Fruit fly (Drosophila melanogaster) whole organism, adult: ENCODE measurements around the gene CG4570.

Experiments
- CG11617 ChIP-seq: fragments of 200-800 bp; sonication (Bioruptor generic); optimal IDR thresholded peaks from 2 replicates; lab custom pipeline; 2017; ENCODE audit warnings: mild to moderate bottlenecking, missing biosample characterization, missing genetic modification reagents, missing genetic modification characterization
- CG12768 ChIP-seq: fragments of 200-800 bp; sonication (Bioruptor generic); optimal IDR thresholded peaks from 2 replicates; lab custom pipeline; 2017; ENCODE audit warnings: missing biosample characterization, missing genetic modification characterization, mild to moderate bottlenecking, moderate library complexity, missing genetic modification reagents
- CG14711 ChIP-seq: fragments of 200-800 bp; sonication (Bioruptor generic); optimal IDR thresholded peaks from 2 replicates; lab custom pipeline; 2018; ENCODE audit warnings: missing biosample characterization, mild to moderate bottlenecking, missing genetic modification characterization, moderate library complexity
- CG1620 ChIP-seq: fragments of 200-800 bp; sonication (Bioruptor generic); optimal IDR thresholded peaks from 2 replicates; lab custom pipeline; 2016; ENCODE audit warnings: missing biosample characterization, missing genetic modification characterization
- CG33017 ChIP-seq: fragments of 200-800 bp; sonication (Bioruptor generic); optimal IDR thresholded peaks from 2 replicates; lab custom pipeline; 2018; ENCODE audit warnings: missing biosample characterization, mild to moderate bottlenecking, missing genetic modification characterization, moderate library complexity
- CG5204 ChIP-seq: fragments of 200-800 bp; sonication (Bioruptor generic); optimal IDR thresholded peaks from 2 replicates; lab custom pipeline; 2016; ENCODE audit warnings: missing biosample characterization, missing genetic modification characterization
- CG7045 ChIP-seq: fragments of 200-800 bp; sonication (Bioruptor generic); optimal IDR thresholded peaks from 2 replicates; lab custom pipeline; 2017; ENCODE audit warnings: missing biosample characterization, mild to moderate bottlenecking, missing genetic modification characterization
- CG7101 ChIP-seq: fragments of 200-800 bp; sonication (Bioruptor generic); optimal IDR thresholded peaks from 2 replicates; lab custom pipeline; 2018; ENCODE audit warnings: missing biosample characterization, mild to moderate bottlenecking, missing genetic modification characterization, moderate library complexity
- Clk ChIP-seq: fragments of 200-800 bp; sonication (Bioruptor generic); optimal IDR thresholded peaks from 2 replicates; lab custom pipeline; 2017; ENCODE audit warnings: missing biosample characterization, missing genetic modification characterization
- Crg-1 ChIP-seq: fragments of 200-800 bp; sonication (Bioruptor generic); optimal IDR thresholded peaks from 2 replicates; lab custom pipeline; 2016; ENCODE audit warnings: missing biosample characterization, missing genetic modification characterization
- Hr96 ChIP-seq: fragments of 200-800 bp; sonication (Bioruptor generic); optimal IDR thresholded peaks from 2 replicates; lab custom pipeline; 2016; ENCODE audit warnings: missing biosample characterization, missing genetic modification characterization
- Mnt ChIP-seq: fragments of 200-800 bp; sonication (Bioruptor generic); optimal IDR thresholded peaks from 2 replicates; lab custom pipeline; 2016; ENCODE audit warnings: missing biosample characterization, mild to moderate bottlenecking, missing genetic modification characterization
- bab1 ChIP-seq: fragments of 200-800 bp; sonication (Bioruptor generic); optimal IDR thresholded peaks from 3 replicates; lab custom pipeline; 2019; ENCODE audit warnings: missing biosample characterization, mild to moderate bottlenecking, missing genetic modification characterization, moderate library complexity
- cic ChIP-seq: fragments of 200-800 bp; sonication (Bioruptor generic); optimal IDR thresholded peaks from 2 replicates; lab custom pipeline; 2017; ENCODE audit warnings: missing biosample characterization, mild to moderate bottlenecking, missing genetic modification characterization, moderate library complexity
- cnc ChIP-seq, 2 experiments: fragments of >200 bp; optimal IDR thresholded peaks; 2 replicates each; lab custom pipeline; 2017
- kay ChIP-seq: fragments of 200-800 bp; sonication (Bioruptor generic); peaks from one replicate; lab custom pipeline; 2016; ENCODE audit warnings: missing biosample characterization, missing genetic modification characterization, borderline replicate concordance
- ovo ChIP-seq: fragments of 200-800 bp; sonication (Bioruptor generic); optimal IDR thresholded peaks from 2 replicates; lab custom pipeline; 2016; ENCODE audit warnings: missing biosample characterization, missing genetic modification characterization
- pad ChIP-seq: fragments of 200-800 bp; sonication (Bioruptor generic); optimal IDR thresholded peaks from 3 replicates; lab custom pipeline; 2017; ENCODE audit warnings: missing biosample characterization, missing genetic modification characterization, mild to moderate bottlenecking, moderate library complexity, missing genetic modification reagents
- tj ChIP-seq: fragments of 200-800 bp; sonication (Bioruptor generic); optimal IDR thresholded peaks from 3 replicates; lab custom pipeline; 2017; ENCODE audit warnings: missing biosample characterization, mild to moderate bottlenecking, missing genetic modification characterization, moderate library complexity
- toe ChIP-seq: fragments of 200-800 bp; sonication (Bioruptor generic); optimal IDR thresholded peaks from 2 replicates; lab custom pipeline; 2016; ENCODE audit warnings: missing biosample characterization, missing genetic modification characterization

CG4570 gene

dm6 chr3R:10872148-10872783 is 15.7 kb downstream of the CG4570 start, which contains the start of gene Fdh:
Gene Fdh (minus strand): TSS chr3R:10872381.
- TF ChIP-seq Hr96 (GFP tag; lab: Kevin White, UChicago) (no peak), Clk (GFP tag; lab: Kevin White, UChicago) (no peak), CG5204 (no peak), ovo (GFP tag; lab: Kevin White, UChicago) (peak; percentile 4), toe (GFP tag; lab: Kevin White, UChicago) (no peak), kay (GFP tag; lab: Kevin White, UChicago) (peak; percentile 82), CG7045 (GFP tag; lab: Kevin White, UChicago) (peak; percentile 23), pad (GFP tag; lab: Kevin White, UChicago) (peak; percentile 41), cic (GFP tag; lab: Kevin White, UChicago) (peak; percentile 8), CG12768 (GFP tag; lab: Kevin White, UChicago) (peak; percentile 62), CG11617 (GFP tag; lab: Kevin White, UChicago) (peak; percentile 74), Mnt (GFP tag; lab: Kevin White, UChicago) (peak; percentile 41), bab1 (peak; percentile 58), Crg-1 (GFP tag; lab: Kevin White, UChicago) (peak; percentile 6), CG1620 (GFP tag; lab: Kevin White, UChicago) (peak; percentile 3), tj (GFP tag; lab: Kevin White, UChicago) (peak; percentile 28), CG14711 (peak; percentile 77), CG33017 (peak; percentile 72), CG7101 (tag; lab: Kevin White, UChicago) (peak; percentile 69), cnc (optimal IDR thresholded peaks at IDR 0.05; lab: Kevin White, UChicago) (peak in 1 of 2 experiments; percentile 52)

- TF ChIP-seq cnc (optimal IDR thresholded peaks at IDR 0.05; lab: Kevin White, UChicago), result no peak
- TF ChIP-seq CG12768 (GFP tag; lab: Kevin White, UChicago), result no peak
- no peak for TF ChIP-seq pad (GFP tag; lab: Kevin White, UChicago)
- TF ChIP-seq CG7045 (GFP tag; lab: Kevin White, UChicago), result no peak
Measured at dm6 chr3R:10872820-10873219, 16.2 kb downstream of the CG4570 start, which contains the start of gene CG4596. Gene CG4596 (plus strand): TSS chr3R:10873038.

- peak; percentile 92 for TF ChIP-seq CG7101 (tag; lab: Kevin White, UChicago)
- peak; percentile 78 for TF ChIP-seq CG11617 (GFP tag; lab: Kevin White, UChicago)
- TF ChIP-seq cic (GFP tag; lab: Kevin White, UChicago), result peak; percentile 93
- peak; percentile 25 for TF ChIP-seq Clk (GFP tag; lab: Kevin White, UChicago)
- peak; percentile 55 for TF ChIP-seq bab1
- peak; percentile 91 for TF ChIP-seq CG14711
- peak; percentile 33 for TF ChIP-seq Hr96 (GFP tag; lab: Kevin White, UChicago)
- peak; percentile 95 for TF ChIP-seq kay (GFP tag; lab: Kevin White, UChicago)
- TF ChIP-seq CG5204, result no peak
- no peak for TF ChIP-seq CG1620 (GFP tag; lab: Kevin White, UChicago)
- TF ChIP-seq toe (GFP tag; lab: Kevin White, UChicago), result peak; percentile 62
- peak; percentile 96 for TF ChIP-seq CG33017
- TF ChIP-seq tj (GFP tag; lab: Kevin White, UChicago), result peak; percentile 37
- TF ChIP-seq ovo (GFP tag; lab: Kevin White, UChicago), result peak; percentile 82
- TF ChIP-seq pad (GFP tag; lab: Kevin White, UChicago), result peak; percentile 90
- peak; percentile 69 for TF ChIP-seq Crg-1 (GFP tag; lab: Kevin White, UChicago)
- peak; percentile 89 for TF ChIP-seq CG12768 (GFP tag; lab: Kevin White, UChicago)
- peak; percentile 86 for TF ChIP-seq CG7045 (GFP tag; lab: Kevin White, UChicago)
- no peak for TF ChIP-seq cnc (optimal IDR thresholded peaks at IDR 0.05; lab: Kevin White, UChicago)
- peak; percentile 61 for TF ChIP-seq Mnt (GFP tag; lab: Kevin White, UChicago)
Measured at dm6 chr3R:10875515-10876434, 19.2 kb downstream of the CG4570 start, which contains the start of gene Sodh2. Gene Sodh2 (plus strand): TSS chr3R:10876384.

- TF ChIP-seq CG5204 (no peak), CG12768 (GFP tag; lab: Kevin White, UChicago) (no peak), CG11617 (GFP tag; lab: Kevin White, UChicago) (no peak), Clk (GFP tag; lab: Kevin White, UChicago) (no peak), Crg-1 (GFP tag; lab: Kevin White, UChicago) (no peak), CG1620 (GFP tag; lab: Kevin White, UChicago) (no peak), bab1 (no peak), tj (GFP tag; lab: Kevin White, UChicago) (no peak), cic (GFP tag; lab: Kevin White, UChicago) (no peak), ovo (GFP tag; lab: Kevin White, UChicago) (no peak), CG33017 (no peak), CG7045 (GFP tag; lab: Kevin White, UChicago) (no peak), cnc (optimal IDR thresholded peaks at IDR 0.05; lab: Kevin White, UChicago) (no peak), Hr96 (GFP tag; lab: Kevin White, UChicago) (no peak), pad (GFP tag; lab: Kevin White, UChicago) (no peak), kay (GFP tag; lab: Kevin White, UChicago) (no peak)
Measured at dm6 chr3R:10877808-10878207, 21.2 kb downstream of the CG4570 start.

dm6 chr3R:10878628-10879027 is 22.0 kb downstream of the CG4570 start:
- TF ChIP-seq pad (GFP tag; lab: Kevin White, UChicago), result no peak
- TF ChIP-seq toe (GFP tag; lab: Kevin White, UChicago), result no peak
- TF ChIP-seq CG7045 (GFP tag; lab: Kevin White, UChicago), result no peak
- TF ChIP-seq cic (GFP tag; lab: Kevin White, UChicago), result no peak
- no peak for TF ChIP-seq CG1620 (GFP tag; lab: Kevin White, UChicago)
- no peak for TF ChIP-seq CG7101 (tag; lab: Kevin White, UChicago)
- TF ChIP-seq ovo (GFP tag; lab: Kevin White, UChicago), result no peak
- no peak for TF ChIP-seq kay (GFP tag; lab: Kevin White, UChicago)
- TF ChIP-seq tj (GFP tag; lab: Kevin White, UChicago), result no peak
- no peak for TF ChIP-seq CG11617 (GFP tag; lab: Kevin White, UChicago)
- TF ChIP-seq CG5204, result no peak
- TF ChIP-seq Mnt (GFP tag; lab: Kevin White, UChicago), result no peak
- no peak for TF ChIP-seq CG14711
- TF ChIP-seq Clk (GFP tag; lab: Kevin White, UChicago), result no peak
- TF ChIP-seq CG12768 (GFP tag; lab: Kevin White, UChicago), result no peak
- no peak for TF ChIP-seq CG33017
